Worm (Caenorhabditis elegans) whole organism, early embryonic: ENCODE results near the gene ceh-27.

Experiments
- B0310.2 ChIP-seq: sonication (generic microtip); optimal IDR thresholded peaks from 2 replicates; lab custom pipeline; 2016; ENCODE audit warnings: mild to moderate bottlenecking, missing genetic modification characterization, missing compliant biosample characterization
- F13C5.2 ChIP-seq: sonication (generic microtip); optimal IDR thresholded peaks from 2 replicates; lab custom pipeline; 2017; ENCODE audit warnings: mild to moderate bottlenecking, missing genetic modification characterization, inconsistent platforms, missing compliant biosample characterization
- ama-1 ChIP-seq: fragments of 150-350 bp; optimal IDR thresholded peaks from 2 replicates; lab custom pipeline; 2014
- ceh-13 ChIP-seq: fragments of 200-800 bp; sonication (Bioruptor generic); optimal IDR thresholded peaks from 2 replicates; lab custom pipeline; 2018; ENCODE audit warnings: mild to moderate bottlenecking, missing genetic modification characterization, missing compliant biosample characterization
- ceh-36 ChIP-seq: sonication (generic microtip); optimal IDR thresholded peaks from 2 replicates; lab custom pipeline; 2016; ENCODE audit warnings: missing genetic modification characterization, inconsistent platforms, missing compliant biosample characterization
- ets-7 ChIP-seq: sonication (generic microtip); optimal IDR thresholded peaks from 2 replicates; lab custom pipeline; 2016; ENCODE audit warnings: missing genotype, missing genetic modification characterization, missing compliant biosample characterization
- flt-1 ChIP-seq: fragments of 200-800 bp; sonication (Bioruptor generic); IDR thresholded peaks from 2 replicates; pipeline ENCODE4 v1.3.6; 2022; ENCODE audit warnings: missing genetic modification characterization, missing compliant biosample characterization
- hmg-4 ChIP-seq: fragments of 200-800 bp; sonication (Bioruptor generic); optimal IDR thresholded peaks from 2 replicates; lab custom pipeline; 2018; ENCODE audit warnings: mild to moderate bottlenecking, missing genetic modification characterization, missing compliant biosample characterization
- hnd-1 ChIP-seq: sonication (generic microtip); optimal IDR thresholded peaks from 2 replicates; lab custom pipeline; 2016; ENCODE audit warnings: missing genetic modification characterization, missing compliant biosample characterization
- pes-1 ChIP-seq: fragments of 200-800 bp; sonication (Bioruptor generic); IDR thresholded peaks from 2 replicates; pipeline ENCODE4 v1.3.6; 2022; ENCODE audit warnings: missing genetic modification reagents, missing genetic modification characterization, missing compliant biosample characterization
- sea-1 ChIP-seq: fragments of 200-800 bp; sonication (Bioruptor generic); conservative IDR thresholded peaks from 2 replicates; pipeline ENCODE4 v1.3.6; 2022; ENCODE audit warnings: missing genetic modification characterization, missing compliant biosample characterization
- tbx-11 ChIP-seq: fragments of 200-800 bp; sonication (Bioruptor generic); IDR thresholded peaks from 2 replicates; pipeline ENCODE4 v1.3.6; 2022; ENCODE audit warnings: missing genetic modification characterization, missing compliant biosample characterization
- tbx-37 ChIP-seq: fragments of 200-800 bp; sonication (Bioruptor generic); conservative IDR thresholded peaks from 2 replicates; pipeline ENCODE4 v1.3.6; 2022; ENCODE audit warnings: missing genetic modification reagents, missing genetic modification characterization, missing compliant biosample characterization
- tra-4 ChIP-seq: sonication (generic microtip); optimal IDR thresholded peaks from 2 replicates; lab custom pipeline; 2017; ENCODE audit warnings: missing genetic modification characterization, missing compliant biosample characterization

DNA sequence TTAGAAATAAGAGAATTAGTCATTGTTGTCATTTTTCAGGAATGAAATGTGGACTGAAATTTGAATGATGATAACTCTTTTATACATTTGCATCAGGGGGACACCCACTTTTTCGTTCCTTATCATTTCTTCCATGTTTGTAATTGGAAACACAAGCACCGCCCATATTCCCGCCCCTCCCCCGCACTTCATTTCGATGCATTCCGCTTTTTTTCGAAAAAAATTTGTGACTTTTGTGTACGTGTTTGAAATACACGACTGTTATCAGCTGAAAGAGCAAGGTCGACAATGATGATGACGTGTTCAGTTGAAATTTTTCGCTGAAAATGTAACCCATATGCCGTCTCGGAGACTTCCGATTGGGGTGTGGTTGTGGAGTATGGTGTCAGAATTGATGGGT is 14.2 kb downstream of the ceh-27 start, which contains the start of gene zip-10:
- TF ChIP-seq sea-1 (GFP tag; lab: Robert Waterston, UW) (no peak), ets-7 (tag; lab: Kevin White, UChicago) (no peak), tra-4 (no peak), ama-1 (lab: Kevin White, UChicago) (no peak), ceh-36 (no peak), flt-1 (GFP tag; lab: Robert Waterston, UW) (no peak), hnd-1 (no peak), F13C5.2 (tag; lab: Kevin White, UChicago) (no peak), tbx-11 (GFP tag; lab: Robert Waterston, UW) (no peak), hmg-4 (GFP tag; lab: Kevin White, UChicago) (no peak), tbx-37 (GFP tag; lab: Robert Waterston, UW) (no peak), ceh-13 (GFP tag; lab: Kevin White, UChicago) (no peak), B0310.2 (tag; lab: Kevin White, UChicago) (no peak), pes-1 (no peak)
